Fruit fly (Drosophila melanogaster) ovary, adult (tissue): ENCODE results near the gene NELF-B.

Experiments used
- CG17801 ChIP-seq: fragments of 200-800 bp; optimal IDR thresholded peaks from 2 replicates; lab custom pipeline; 2019; ENCODE audit warnings: missing biosample characterization, mild to moderate bottlenecking, missing genetic modification characterization, moderate library complexity; ENCODE audit not compliant: partially characterized antibody

NELF-B gene

DNA sequence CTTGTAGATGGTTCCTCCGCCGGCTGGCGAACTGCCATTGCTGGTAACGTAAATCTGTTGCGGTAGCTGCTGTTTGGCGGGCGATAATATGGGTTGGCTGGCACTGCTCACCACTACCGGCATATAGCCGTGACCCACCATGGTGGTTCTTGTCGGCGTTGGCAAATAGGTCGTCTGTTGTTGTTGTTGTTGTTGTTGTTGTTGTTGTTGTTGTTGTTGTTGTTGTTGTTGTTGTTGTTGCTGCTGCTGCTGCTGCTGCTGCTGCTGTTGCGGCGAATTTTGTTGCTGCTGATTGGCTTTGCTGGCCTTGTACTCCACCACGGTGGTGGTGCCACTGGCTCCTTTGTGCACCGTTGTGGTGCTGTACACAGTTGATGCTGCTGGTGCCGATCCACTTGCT, 39.3 kb downstream of the NELF-B start:
- TF ChIP-seq CG17801 (GFP tag; lab: Kevin White, UChicago) = no peak

DNA sequence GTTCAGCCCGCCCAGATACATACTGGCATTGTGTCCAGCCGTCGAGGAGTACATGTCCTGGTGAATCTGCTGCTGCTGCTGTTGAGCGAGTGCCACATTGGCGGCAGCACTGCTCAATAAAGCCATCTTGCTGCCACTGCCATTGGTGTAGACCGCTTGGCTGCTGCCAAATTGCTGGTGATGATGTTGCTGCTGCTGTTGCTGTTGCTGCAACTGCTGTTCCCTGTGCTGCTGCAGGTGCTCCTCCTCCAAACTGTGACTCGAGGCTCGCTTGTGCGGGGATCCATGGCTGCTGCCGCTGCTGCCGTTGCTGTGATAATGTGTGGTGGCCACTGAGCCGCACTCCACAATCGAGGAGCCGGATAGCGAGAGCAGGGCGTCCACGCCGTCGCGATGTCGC, 42.1 kb downstream of the NELF-B start:
- no peak for TF ChIP-seq CG17801 (GFP tag; lab: Kevin White, UChicago)

DNA sequence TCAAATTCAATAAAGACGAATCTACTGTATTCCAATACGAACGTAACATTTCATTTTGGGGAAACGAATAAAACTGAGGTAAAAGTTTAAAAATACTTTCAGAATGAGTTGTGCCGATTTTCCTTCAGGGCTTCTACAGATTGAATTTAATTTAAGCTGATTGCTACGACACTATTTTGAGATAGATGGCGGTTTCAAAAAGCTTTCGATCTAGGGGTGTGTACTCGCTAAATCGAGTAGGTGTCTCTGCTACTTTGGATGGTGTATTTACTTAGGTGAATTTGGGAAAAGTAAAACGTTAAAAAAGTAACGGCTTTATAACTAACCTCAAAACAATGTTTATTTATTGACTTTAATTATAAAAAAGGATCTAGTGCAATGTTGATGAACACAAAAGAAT, 49.3 kb downstream of the NELF-B start:
- TF ChIP-seq CG17801 (GFP tag; lab: Kevin White, UChicago) = no peak

DNA sequence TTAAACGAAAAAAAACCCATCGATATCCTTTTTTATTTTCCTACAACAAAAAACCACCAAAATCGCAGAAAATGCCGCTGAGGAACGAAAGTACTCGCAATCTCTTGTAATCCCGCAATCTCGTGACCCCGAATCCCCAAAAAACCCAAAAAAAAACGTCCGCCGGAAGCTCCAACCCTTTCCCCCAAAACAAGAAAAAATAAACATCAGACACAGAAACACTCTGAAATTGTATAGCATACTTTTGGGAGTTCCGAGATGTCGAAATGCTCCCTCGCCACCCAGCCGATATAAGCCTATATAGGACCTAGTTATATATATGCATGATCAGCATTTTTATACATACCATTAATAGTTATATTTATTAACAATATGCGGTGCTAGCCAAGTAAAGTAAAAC, 51.3 kb downstream of the NELF-B start:
- TF ChIP-seq CG17801 (GFP tag; lab: Kevin White, UChicago) = no peak
